Fruit fly (Drosophila melanogaster) whole organism, prepupa: Measurements from ENCODE around the gene CG14050.

Source experiments
- CG10631 ChIP-seq: fragments of 200-800 bp; sonication (Bioruptor generic); optimal IDR thresholded peaks from 2 replicates; lab custom pipeline; 2016; ENCODE audit warnings: missing biosample characterization, missing genetic modification characterization
- CG10669 ChIP-seq: fragments of 200-800 bp; sonication (Bioruptor generic); optimal IDR thresholded peaks from 3 replicates; lab custom pipeline; 2018; ENCODE audit warnings: missing biosample characterization, mild to moderate bottlenecking, missing genetic modification characterization, moderate library complexity
- CG11762 ChIP-seq: fragments of 200-800 bp; sonication (Bioruptor generic); optimal IDR thresholded peaks from 3 replicates; lab custom pipeline; 2016; ENCODE audit warnings: missing biosample characterization, missing genetic modification characterization; ENCODE audit not compliant: insufficient read depth
- CG11902 ChIP-seq: fragments of 200-800 bp; sonication (Bioruptor generic); optimal IDR thresholded peaks from 3 replicates; lab custom pipeline; 2016; ENCODE audit warnings: missing biosample characterization, missing genetic modification characterization
- CG1621 ChIP-seq: fragments of 200-800 bp; sonication (Bioruptor generic); optimal IDR thresholded peaks from 3 replicates; lab custom pipeline; 2018; ENCODE audit warnings: missing biosample characterization, mild to moderate bottlenecking, missing genetic modification characterization
- CG16779 ChIP-seq: fragments of 200-800 bp; sonication (Bioruptor generic); optimal IDR thresholded peaks from 3 replicates; lab custom pipeline; 2017; ENCODE audit warnings: missing biosample characterization, mild to moderate bottlenecking, missing genetic modification characterization
- CG31627 ChIP-seq: fragments of 200-800 bp; sonication (Bioruptor generic); optimal IDR thresholded peaks from 3 replicates; lab custom pipeline; 2016; ENCODE audit warnings: missing biosample characterization, missing genetic modification characterization
- CG32006 ChIP-seq: fragments of 200-800 bp; sonication (Bioruptor generic); optimal IDR thresholded peaks from 3 replicates; lab custom pipeline; 2017; ENCODE audit warnings: missing biosample characterization, mild to moderate bottlenecking, missing genetic modification characterization
- CG34406 ChIP-seq: fragments of 200-800 bp; sonication (Bioruptor generic); optimal IDR thresholded peaks from 3 replicates; lab custom pipeline; 2016; ENCODE audit warnings: missing biosample characterization, missing genetic modification characterization
- CG4318 ChIP-seq: fragments of 200-800 bp; sonication (Bioruptor generic); optimal IDR thresholded peaks from 3 replicates; lab custom pipeline; 2017; ENCODE audit warnings: missing biosample characterization, mild to moderate bottlenecking, missing genetic modification characterization
- CG6163 ChIP-seq: fragments of 200-800 bp; sonication (Bioruptor generic); IDR thresholded peaks from 3 replicates; pipeline ENCODE4 v1.3.6; 2022; ENCODE audit warnings: missing biosample characterization, missing genetic modification characterization
- CG6276 ChIP-seq: fragments of 200-800 bp; sonication (Bioruptor generic); optimal IDR thresholded peaks from 2 replicates; lab custom pipeline; 2017; ENCODE audit warnings: missing biosample characterization, mild to moderate bottlenecking, missing genetic modification characterization
- CG6792 ChIP-seq: fragments of 200-800 bp; sonication (Bioruptor generic); optimal IDR thresholded peaks from 3 replicates; lab custom pipeline; 2016; ENCODE audit warnings: missing biosample characterization, missing genetic modification characterization
- CG6808 ChIP-seq: fragments of 200-800 bp; sonication (Bioruptor generic); optimal IDR thresholded peaks from 3 replicates; lab custom pipeline; 2017; ENCODE audit warnings: missing biosample characterization, missing genetic modification characterization, mild to moderate bottlenecking, moderate library complexity, missing genetic modification reagents
- CG6854 ChIP-seq: fragments of 200-800 bp; sonication (Bioruptor generic); optimal IDR thresholded peaks from 2 replicates; lab custom pipeline; 2017; ENCODE audit warnings: missing biosample characterization, mild to moderate bottlenecking, missing genetic modification characterization
- CG7368 ChIP-seq: fragments of 200-800 bp; sonication (Bioruptor generic); optimal IDR thresholded peaks from 3 replicates; lab custom pipeline; 2016; ENCODE audit warnings: missing biosample characterization, missing genetic modification characterization
- CG8119 ChIP-seq: fragments of 200-800 bp; sonication (Bioruptor generic); IDR thresholded peaks from 3 replicates; pipeline ENCODE4 v1.3.6; 2022; ENCODE audit warnings: missing biosample characterization, missing genetic modification characterization
- CG8319 ChIP-seq: fragments of 200-800 bp; sonication (Bioruptor generic); optimal IDR thresholded peaks from 3 replicates; lab custom pipeline; 2016; ENCODE audit warnings: missing biosample characterization, missing genetic modification characterization
- CG9139 ChIP-seq: fragments of 200-800 bp; sonication (Bioruptor generic); optimal IDR thresholded peaks from 3 replicates; lab custom pipeline; 2017; ENCODE audit warnings: missing biosample characterization, mild to moderate bottlenecking, missing genetic modification characterization
- Eip75B ChIP-seq: fragments of 200-800 bp; sonication (Bioruptor generic); optimal IDR thresholded peaks from 3 replicates; lab custom pipeline; 2016; ENCODE audit warnings: missing biosample characterization, missing genetic modification characterization
- Eip78C ChIP-seq: fragments of 200-800 bp; sonication (Bioruptor generic); peaks from one replicate; lab custom pipeline; 2016; ENCODE audit warnings: missing biosample characterization, missing genetic modification characterization
- Ets96B ChIP-seq: fragments of 200-800 bp; optimal IDR thresholded peaks from 2 replicates; lab custom pipeline; 2019; ENCODE audit warnings: missing biosample characterization, mild to moderate bottlenecking, missing genetic modification characterization, moderate library complexity
- Gug ChIP-seq: fragments of 200-800 bp; sonication (Bioruptor generic); IDR thresholded peaks from 2 replicates; pipeline ENCODE4 v1.3.6; 2022; ENCODE audit warnings: missing biosample characterization, missing genetic modification characterization
- Hr4 ChIP-seq: fragments of 200-800 bp; sonication (Bioruptor generic); optimal IDR thresholded peaks from 3 replicates; lab custom pipeline; 2016; ENCODE audit warnings: missing biosample characterization, missing genetic modification characterization
- OdsH ChIP-seq: fragments of 200-800 bp; sonication (Bioruptor generic); optimal IDR thresholded peaks from 3 replicates; lab custom pipeline; 2016; ENCODE audit warnings: missing biosample characterization, missing genetic modification characterization
- Smox ChIP-seq: fragments of 200-800 bp; sonication (Bioruptor generic); optimal IDR thresholded peaks from 3 replicates; lab custom pipeline; 2016; ENCODE audit warnings: missing biosample characterization, missing genetic modification characterization
- Sox14 ChIP-seq: fragments of 200-800 bp; sonication (Bioruptor generic); optimal IDR thresholded peaks from 3 replicates; lab custom pipeline; 2016; ENCODE audit warnings: missing biosample characterization, missing genetic modification characterization
- Sox15 ChIP-seq: fragments of 200-800 bp; sonication (Bioruptor generic); optimal IDR thresholded peaks from 3 replicates; lab custom pipeline; 2016; ENCODE audit warnings: missing biosample characterization, missing genetic modification characterization
- achi ChIP-seq: fragments of 200-800 bp; sonication (Bioruptor generic); optimal IDR thresholded peaks from 3 replicates; lab custom pipeline; 2016; ENCODE audit warnings: missing biosample characterization, missing genetic modification characterization
- dsx ChIP-seq: fragments of 200-800 bp; optimal IDR thresholded peaks from 3 replicates; lab custom pipeline; 2019; ENCODE audit warnings: missing biosample characterization, mild to moderate bottlenecking, missing genetic modification characterization, moderate library complexity; ENCODE audit not compliant: poor library complexity, severe bottlenecking
- eg ChIP-seq: fragments of 200-800 bp; sonication (Bioruptor generic); IDR thresholded peaks from 3 replicates; pipeline ENCODE4 v1.3.6; 2022; ENCODE audit warnings: missing biosample characterization, missing genetic modification characterization
- esn ChIP-seq: fragments of 200-800 bp; sonication (Bioruptor generic); optimal IDR thresholded peaks from 2 replicates; lab custom pipeline; 2016; ENCODE audit warnings: missing biosample characterization, mild to moderate bottlenecking, missing genetic modification characterization, moderate library complexity
- fd59A ChIP-seq: fragments of 200-800 bp; sonication (Bioruptor generic); optimal IDR thresholded peaks from 2 replicates; lab custom pipeline; 2017; ENCODE audit warnings: missing biosample characterization, mild to moderate bottlenecking, missing genetic modification characterization, missing genetic modification reagents
- fkh ChIP-seq: fragments of 200-800 bp; sonication (Bioruptor generic); optimal IDR thresholded peaks from 3 replicates; lab custom pipeline; 2017; ENCODE audit warnings: missing biosample characterization, mild to moderate bottlenecking, missing genetic modification characterization, moderate library complexity
- lz ChIP-seq: fragments of 200-800 bp; sonication (Bioruptor generic); optimal IDR thresholded peaks from 3 replicates; lab custom pipeline; 2016; ENCODE audit warnings: missing biosample characterization, missing genetic modification characterization
- net ChIP-seq: fragments of 200-800 bp; sonication (Bioruptor generic); optimal IDR thresholded peaks from 3 replicates; lab custom pipeline; 2016; ENCODE audit warnings: missing biosample characterization, missing genetic modification characterization
- salr ChIP-seq, 2 experiments: fragments of 200-800 bp; sonication (Bioruptor generic); optimal IDR thresholded peaks; 3 replicates each; lab custom pipeline; 2016 to 2018; ENCODE audit warnings: missing biosample characterization in 2 of 2, missing genetic modification characterization in 2 of 2, mild to moderate bottlenecking in 1 of 2
- spab ChIP-seq: fragments of 200-800 bp; sonication (Bioruptor generic); optimal IDR thresholded peaks from 2 replicates; lab custom pipeline; 2017; ENCODE audit warnings: missing biosample characterization, mild to moderate bottlenecking, missing genetic modification characterization, missing genetic modification reagents
- ss ChIP-seq, 2 experiments: fragments of 200-800 bp; sonication (Bioruptor generic); optimal IDR thresholded peaks; 2 replicates in 1 of 2; 3 replicates in 1 of 2; lab custom pipeline; 2017 to 2018; ENCODE audit warnings: mild to moderate bottlenecking in 2 of 2, missing biosample characterization in 2 of 2, missing genetic modification characterization in 2 of 2, moderate library complexity in 1 of 2
- svp ChIP-seq: fragments of 200-800 bp; sonication (Bioruptor generic); peaks from one replicate; lab custom pipeline; 2016; ENCODE audit warnings: missing biosample characterization, missing genetic modification characterization
- topi ChIP-seq: fragments of 200-800 bp; sonication (Bioruptor generic); optimal IDR thresholded peaks from 3 replicates; lab custom pipeline; 2016; ENCODE audit warnings: missing biosample characterization, missing genetic modification characterization
- vri ChIP-seq: fragments of 200-800 bp; sonication (Bioruptor generic); optimal IDR thresholded peaks from 3 replicates; lab custom pipeline; 2016; ENCODE audit warnings: missing biosample characterization, mild to moderate bottlenecking, missing genetic modification characterization

CG14050 gene

dm6 chrX:2303771-2304513, 22.1 kb downstream of the CG14050 start (continued):
- peak; percentile 88 for TF ChIP-seq vri (GFP tag; lab: Kevin White, UChicago)
- TF ChIP-seq Eip75B (GFP tag; lab: Kevin White, UChicago): peak; percentile 87
- TF ChIP-seq CG1621 (tag; lab: Kevin White, UChicago): peak; percentile 76
- peak; percentile 82 for TF ChIP-seq CG6808 (GFP tag; lab: Kevin White, UChicago)
- TF ChIP-seq dsx (GFP tag; lab: Kevin White, UChicago): peak; percentile 68
- TF ChIP-seq fkh: peak; percentile 86
- TF ChIP-seq CG6276 (GFP tag; lab: Kevin White, UChicago): peak; percentile 84
- peak; percentile 74 for TF ChIP-seq CG11902 (GFP tag; lab: Kevin White, UChicago)
- peak; percentile 90 for TF ChIP-seq lz (GFP tag; lab: Kevin White, UChicago)

- no peak for TF ChIP-seq Sox15 (GFP tag; lab: Kevin White, UChicago)
- TF ChIP-seq vri (GFP tag; lab: Kevin White, UChicago): peak; percentile 81
These were observed 23.1 kb downstream of the CG14050 start for dm6 chrX:2302875-2303274.

- TF ChIP-seq vri (GFP tag; lab: Kevin White, UChicago): no peak
- peak; percentile 80 for TF ChIP-seq lz (GFP tag; lab: Kevin White, UChicago)
- peak; percentile 36 to 54 for TF ChIP-seq salr (GFP tag; optimal IDR thresholded peaks at IDR 0.05; lab: Kevin White, UChicago)
- TF ChIP-seq net (GFP tag; lab: Kevin White, UChicago): peak; percentile 73
- TF ChIP-seq Hr4: peak; percentile 72
- TF ChIP-seq topi (GFP tag; lab: Kevin White, UChicago): peak; percentile 77
- TF ChIP-seq Gug: peak; percentile 66; the same call in 1 of the 2 replicates
- TF ChIP-seq spab (GFP tag; lab: Kevin White, UChicago): peak; percentile 40
- peak; percentile 91 for TF ChIP-seq Eip78C
- peak; percentile 64 for TF ChIP-seq CG10669
- TF ChIP-seq CG8319: peak; percentile 49
- TF ChIP-seq Sox15 (GFP tag; lab: Kevin White, UChicago): peak; percentile 72
- TF ChIP-seq CG6854: no peak
- TF ChIP-seq CG9139 (GFP tag; lab: Kevin White, UChicago): no peak
- peak; percentile 57 for TF ChIP-seq CG11762 (GFP tag; lab: Kevin White, UChicago)
- peak; percentile 74 for TF ChIP-seq esn (GFP tag; lab: Kevin White, UChicago)
- peak; percentile 64 for TF ChIP-seq CG11902 (GFP tag; lab: Kevin White, UChicago)
- peak; percentile 75 for TF ChIP-seq CG6792 (GFP tag; lab: Kevin White, UChicago)
- peak; percentile 65 for TF ChIP-seq CG4318 (GFP tag; lab: Kevin White, UChicago)
- TF ChIP-seq Ets96B: peak; percentile 65
- peak; percentile 62 for TF ChIP-seq OdsH
- peak; percentile 73 for TF ChIP-seq Smox (GFP tag; lab: Kevin White, UChicago)
- TF ChIP-seq CG16779 (tag; lab: Kevin White, UChicago): peak; percentile 2
- peak; percentile 66 for TF ChIP-seq CG34406 (GFP tag; lab: Kevin White, UChicago)
- TF ChIP-seq CG10631 (GFP tag; lab: Kevin White, UChicago): peak; percentile 64
- TF ChIP-seq CG32006 (GFP tag; lab: Kevin White, UChicago): peak; percentile 76
- TF ChIP-seq eg (GFP tag; lab: Robert Waterston, UW): peak; percentile 76
- TF ChIP-seq Sox14 (GFP tag; lab: Kevin White, UChicago): peak; percentile 65
- peak in 1 of 2 experiments; percentile 15 for TF ChIP-seq ss (GFP tag; optimal IDR thresholded peaks at IDR 0.05; lab: Kevin White, UChicago)
- peak; percentile 80 for TF ChIP-seq CG6163
- TF ChIP-seq svp (GFP tag; lab: Kevin White, UChicago): peak; percentile 90
- peak; percentile 62 for TF ChIP-seq fd59A (GFP tag; lab: Kevin White, UChicago)
- peak; percentile 75 for TF ChIP-seq CG31627 (GFP tag; lab: Kevin White, UChicago)
- peak; percentile 66 for TF ChIP-seq CG7368 (GFP tag; lab: Kevin White, UChicago)
- peak; percentile 80 for TF ChIP-seq CG8119
- TF ChIP-seq CG6808 (GFP tag; lab: Kevin White, UChicago): peak; percentile 68
- TF ChIP-seq achi: peak; percentile 63
These were observed 24.1 kb downstream of the CG14050 start for dm6 chrX:2301613-2302522.
